Fruit fly (Drosophila melanogaster) whole organism, prepupa: Measurements from ENCODE around the gene fred.
A peak's percentile ranks its signal among the peaks of the same experiment; 100 is the strongest.

Source experiments
- Blimp-1 ChIP-seq: fragments of 200-800 bp; sonication (Bioruptor generic); optimal IDR thresholded peaks from 3 replicates; lab custom pipeline; 2017; ENCODE audit warnings: missing biosample characterization, missing genetic modification characterization, mild to moderate bottlenecking, moderate library complexity, missing genetic modification reagents
- CG10631 ChIP-seq: fragments of 200-800 bp; sonication (Bioruptor generic); optimal IDR thresholded peaks from 2 replicates; lab custom pipeline; 2016; ENCODE audit warnings: missing biosample characterization, missing genetic modification characterization
- CG10669 ChIP-seq: fragments of 200-800 bp; sonication (Bioruptor generic); optimal IDR thresholded peaks from 3 replicates; lab custom pipeline; 2018; ENCODE audit warnings: missing biosample characterization, mild to moderate bottlenecking, missing genetic modification characterization, moderate library complexity
- CG11294 ChIP-seq: fragments of 200-800 bp; sonication (Bioruptor generic); IDR thresholded peaks from 2 replicates; pipeline ENCODE4 v1.3.6; 2022; ENCODE audit warnings: missing biosample characterization, missing genetic modification characterization
- CG11762 ChIP-seq: fragments of 200-800 bp; sonication (Bioruptor generic); optimal IDR thresholded peaks from 3 replicates; lab custom pipeline; 2016; ENCODE audit warnings: missing biosample characterization, missing genetic modification characterization; ENCODE audit not compliant: insufficient read depth
- CG11902 ChIP-seq: fragments of 200-800 bp; sonication (Bioruptor generic); optimal IDR thresholded peaks from 3 replicates; lab custom pipeline; 2016; ENCODE audit warnings: missing biosample characterization, missing genetic modification characterization
- CG1621 ChIP-seq: fragments of 200-800 bp; sonication (Bioruptor generic); optimal IDR thresholded peaks from 3 replicates; lab custom pipeline; 2018; ENCODE audit warnings: missing biosample characterization, mild to moderate bottlenecking, missing genetic modification characterization
- CG16779 ChIP-seq: fragments of 200-800 bp; sonication (Bioruptor generic); optimal IDR thresholded peaks from 3 replicates; lab custom pipeline; 2017; ENCODE audit warnings: missing biosample characterization, mild to moderate bottlenecking, missing genetic modification characterization
- CG3032 ChIP-seq: fragments of 200-800 bp; optimal IDR thresholded peaks from 2 replicates; lab custom pipeline; 2019; ENCODE audit warnings: missing biosample characterization, mild to moderate bottlenecking, missing genetic modification characterization, moderate library complexity
- CG31627 ChIP-seq: fragments of 200-800 bp; sonication (Bioruptor generic); optimal IDR thresholded peaks from 3 replicates; lab custom pipeline; 2016; ENCODE audit warnings: missing biosample characterization, missing genetic modification characterization
- CG32006 ChIP-seq: fragments of 200-800 bp; sonication (Bioruptor generic); optimal IDR thresholded peaks from 3 replicates; lab custom pipeline; 2017; ENCODE audit warnings: missing biosample characterization, mild to moderate bottlenecking, missing genetic modification characterization
- CG34406 ChIP-seq: fragments of 200-800 bp; sonication (Bioruptor generic); optimal IDR thresholded peaks from 3 replicates; lab custom pipeline; 2016; ENCODE audit warnings: missing biosample characterization, missing genetic modification characterization
- CG3919 ChIP-seq: fragments of 200-800 bp; sonication (Bioruptor generic); optimal IDR thresholded peaks from 3 replicates; lab custom pipeline; 2016; ENCODE audit warnings: missing biosample characterization, missing genetic modification characterization
- CG4318 ChIP-seq: fragments of 200-800 bp; sonication (Bioruptor generic); optimal IDR thresholded peaks from 3 replicates; lab custom pipeline; 2017; ENCODE audit warnings: missing biosample characterization, mild to moderate bottlenecking, missing genetic modification characterization
- CG6163 ChIP-seq: fragments of 200-800 bp; sonication (Bioruptor generic); IDR thresholded peaks from 3 replicates; pipeline ENCODE4 v1.3.6; 2022; ENCODE audit warnings: missing biosample characterization, missing genetic modification characterization
- CG6276 ChIP-seq: fragments of 200-800 bp; sonication (Bioruptor generic); optimal IDR thresholded peaks from 2 replicates; lab custom pipeline; 2017; ENCODE audit warnings: missing biosample characterization, mild to moderate bottlenecking, missing genetic modification characterization
- CG6792 ChIP-seq: fragments of 200-800 bp; sonication (Bioruptor generic); optimal IDR thresholded peaks from 3 replicates; lab custom pipeline; 2016; ENCODE audit warnings: missing biosample characterization, missing genetic modification characterization
- CG6808 ChIP-seq: fragments of 200-800 bp; sonication (Bioruptor generic); optimal IDR thresholded peaks from 3 replicates; lab custom pipeline; 2017; ENCODE audit warnings: missing biosample characterization, missing genetic modification characterization, mild to moderate bottlenecking, moderate library complexity, missing genetic modification reagents
- CG6854 ChIP-seq: fragments of 200-800 bp; sonication (Bioruptor generic); optimal IDR thresholded peaks from 2 replicates; lab custom pipeline; 2017; ENCODE audit warnings: missing biosample characterization, mild to moderate bottlenecking, missing genetic modification characterization
- CG7368 ChIP-seq: fragments of 200-800 bp; sonication (Bioruptor generic); optimal IDR thresholded peaks from 3 replicates; lab custom pipeline; 2016; ENCODE audit warnings: missing biosample characterization, missing genetic modification characterization
- CG8119 ChIP-seq: fragments of 200-800 bp; sonication (Bioruptor generic); IDR thresholded peaks from 3 replicates; pipeline ENCODE4 v1.3.6; 2022; ENCODE audit warnings: missing biosample characterization, missing genetic modification characterization
- Eip75B ChIP-seq: fragments of 200-800 bp; sonication (Bioruptor generic); optimal IDR thresholded peaks from 3 replicates; lab custom pipeline; 2016; ENCODE audit warnings: missing biosample characterization, missing genetic modification characterization
- Eip78C ChIP-seq: fragments of 200-800 bp; sonication (Bioruptor generic); peaks from one replicate; lab custom pipeline; 2016; ENCODE audit warnings: missing biosample characterization, missing genetic modification characterization
- Eip93F ChIP-seq: fragments of 200-800 bp; sonication (Bioruptor generic); optimal IDR thresholded peaks from 2 replicates; lab custom pipeline; 2016; ENCODE audit warnings: missing biosample characterization, mild to moderate bottlenecking, missing genetic modification characterization
- Ets21C ChIP-seq: fragments of 200-800 bp; sonication (Bioruptor generic); optimal IDR thresholded peaks from 3 replicates; lab custom pipeline; 2016; ENCODE audit warnings: missing biosample characterization, missing genetic modification characterization
- Ets96B ChIP-seq: fragments of 200-800 bp; optimal IDR thresholded peaks from 2 replicates; lab custom pipeline; 2019; ENCODE audit warnings: missing biosample characterization, mild to moderate bottlenecking, missing genetic modification characterization, moderate library complexity
- Gug ChIP-seq: fragments of 200-800 bp; sonication (Bioruptor generic); IDR thresholded peaks from 2 replicates; pipeline ENCODE4 v1.3.6; 2022; ENCODE audit warnings: missing biosample characterization, missing genetic modification characterization
- Hr39 ChIP-seq: fragments of 200-800 bp; sonication (Bioruptor generic); optimal IDR thresholded peaks from 2 replicates; lab custom pipeline; 2016; ENCODE audit warnings: missing biosample characterization, missing genetic modification characterization
- Lpt ChIP-seq: fragments of 200-800 bp; sonication (Bioruptor generic); optimal IDR thresholded peaks from 3 replicates; lab custom pipeline; 2016; ENCODE audit warnings: missing biosample characterization, missing genetic modification characterization
- Met ChIP-seq: fragments of 200-800 bp; sonication (Bioruptor generic); optimal IDR thresholded peaks from 3 replicates; lab custom pipeline; 2016; ENCODE audit warnings: missing biosample characterization, missing genetic modification characterization
- OdsH ChIP-seq: fragments of 200-800 bp; sonication (Bioruptor generic); optimal IDR thresholded peaks from 3 replicates; lab custom pipeline; 2016; ENCODE audit warnings: missing biosample characterization, missing genetic modification characterization
- Smox ChIP-seq: fragments of 200-800 bp; sonication (Bioruptor generic); optimal IDR thresholded peaks from 3 replicates; lab custom pipeline; 2016; ENCODE audit warnings: missing biosample characterization, missing genetic modification characterization
- Sox102F ChIP-seq: fragments of 200-800 bp; sonication (Bioruptor generic); optimal IDR thresholded peaks from 2 replicates; lab custom pipeline; 2016; ENCODE audit warnings: missing biosample characterization, mild to moderate bottlenecking, missing genetic modification characterization
- Sox14 ChIP-seq: fragments of 200-800 bp; sonication (Bioruptor generic); optimal IDR thresholded peaks from 3 replicates; lab custom pipeline; 2016; ENCODE audit warnings: missing biosample characterization, missing genetic modification characterization
- Sox15 ChIP-seq: fragments of 200-800 bp; sonication (Bioruptor generic); optimal IDR thresholded peaks from 3 replicates; lab custom pipeline; 2016; ENCODE audit warnings: missing biosample characterization, missing genetic modification characterization
- achi ChIP-seq: fragments of 200-800 bp; sonication (Bioruptor generic); optimal IDR thresholded peaks from 3 replicates; lab custom pipeline; 2016; ENCODE audit warnings: missing biosample characterization, missing genetic modification characterization
- acj6 ChIP-seq: fragments of 200-800 bp; sonication (Bioruptor generic); optimal IDR thresholded peaks from 3 replicates; lab custom pipeline; 2016; ENCODE audit warnings: missing biosample characterization, missing genetic modification characterization
- cyc ChIP-seq: fragments of 200-800 bp; sonication (Bioruptor generic); optimal IDR thresholded peaks from 3 replicates; lab custom pipeline; 2016; ENCODE audit warnings: missing biosample characterization, missing genetic modification characterization
- dsx ChIP-seq: fragments of 200-800 bp; optimal IDR thresholded peaks from 3 replicates; lab custom pipeline; 2019; ENCODE audit warnings: missing biosample characterization, mild to moderate bottlenecking, missing genetic modification characterization, moderate library complexity; ENCODE audit not compliant: poor library complexity, severe bottlenecking
- eg ChIP-seq: fragments of 200-800 bp; sonication (Bioruptor generic); IDR thresholded peaks from 3 replicates; pipeline ENCODE4 v1.3.6; 2022; ENCODE audit warnings: missing biosample characterization, missing genetic modification characterization
- esn ChIP-seq: fragments of 200-800 bp; sonication (Bioruptor generic); optimal IDR thresholded peaks from 2 replicates; lab custom pipeline; 2016; ENCODE audit warnings: missing biosample characterization, mild to moderate bottlenecking, missing genetic modification characterization, moderate library complexity
- fd59A ChIP-seq: fragments of 200-800 bp; sonication (Bioruptor generic); optimal IDR thresholded peaks from 2 replicates; lab custom pipeline; 2017; ENCODE audit warnings: missing biosample characterization, mild to moderate bottlenecking, missing genetic modification characterization, missing genetic modification reagents
- fd85E ChIP-seq: fragments of 200-800 bp; sonication (Bioruptor generic); optimal IDR thresholded peaks from 3 replicates; lab custom pipeline; 2016; ENCODE audit warnings: missing biosample characterization, missing genetic modification characterization
- fkh ChIP-seq: fragments of 200-800 bp; sonication (Bioruptor generic); optimal IDR thresholded peaks from 3 replicates; lab custom pipeline; 2017; ENCODE audit warnings: missing biosample characterization, mild to moderate bottlenecking, missing genetic modification characterization, moderate library complexity
- lz ChIP-seq: fragments of 200-800 bp; sonication (Bioruptor generic); optimal IDR thresholded peaks from 3 replicates; lab custom pipeline; 2016; ENCODE audit warnings: missing biosample characterization, missing genetic modification characterization
- net ChIP-seq: fragments of 200-800 bp; sonication (Bioruptor generic); optimal IDR thresholded peaks from 3 replicates; lab custom pipeline; 2016; ENCODE audit warnings: missing biosample characterization, missing genetic modification characterization
- pdm3 ChIP-seq: fragments of 200-800 bp; sonication (Bioruptor generic); optimal IDR thresholded peaks from 3 replicates; lab custom pipeline; 2016; ENCODE audit warnings: missing biosample characterization, missing genetic modification characterization
- salr ChIP-seq, 2 experiments: fragments of 200-800 bp; sonication (Bioruptor generic); optimal IDR thresholded peaks; 3 replicates each; lab custom pipeline; 2016 to 2018; ENCODE audit warnings: missing biosample characterization in 2 of 2, missing genetic modification characterization in 2 of 2, mild to moderate bottlenecking in 1 of 2
- spab ChIP-seq: fragments of 200-800 bp; sonication (Bioruptor generic); optimal IDR thresholded peaks from 2 replicates; lab custom pipeline; 2017; ENCODE audit warnings: missing biosample characterization, mild to moderate bottlenecking, missing genetic modification characterization, missing genetic modification reagents
- ss ChIP-seq, 2 experiments: fragments of 200-800 bp; sonication (Bioruptor generic); optimal IDR thresholded peaks; 2 replicates in 1 of 2; 3 replicates in 1 of 2; lab custom pipeline; 2017 to 2018; ENCODE audit warnings: mild to moderate bottlenecking in 2 of 2, missing biosample characterization in 2 of 2, missing genetic modification characterization in 2 of 2, moderate library complexity in 1 of 2
- svp ChIP-seq: fragments of 200-800 bp; sonication (Bioruptor generic); peaks from one replicate; lab custom pipeline; 2016; ENCODE audit warnings: missing biosample characterization, missing genetic modification characterization
- vri ChIP-seq: fragments of 200-800 bp; sonication (Bioruptor generic); optimal IDR thresholded peaks from 3 replicates; lab custom pipeline; 2016; ENCODE audit warnings: missing biosample characterization, mild to moderate bottlenecking, missing genetic modification characterization

The fred gene

dm6 chr2L:3858118-3858517 lies 133.4 kb downstream of the fred start:
- TF ChIP-seq fkh (GFP tag; lab: Kevin White, UChicago): no peak
- TF ChIP-seq CG10631: peak; percentile 47
- TF ChIP-seq salr (GFP tag; optimal IDR thresholded peaks at IDR 0.05; lab: Kevin White, UChicago): peak in 1 of 2 experiments; percentile 50
- TF ChIP-seq net (GFP tag; lab: Kevin White, UChicago): peak; percentile 32
- TF ChIP-seq Eip75B (GFP tag; lab: Kevin White, UChicago): peak; percentile 45
- TF ChIP-seq fd85E: no peak
- TF ChIP-seq acj6 (GFP tag; lab: Kevin White, UChicago): peak; percentile 46
- TF ChIP-seq spab (GFP tag; lab: Kevin White, UChicago): no peak
- no peak for TF ChIP-seq Ets96B (tag; lab: Kevin White, UChicago)
- TF ChIP-seq CG3032 (tag; lab: Kevin White, UChicago): peak; percentile 16
- TF ChIP-seq CG8119: peak; percentile 78
- TF ChIP-seq CG11294 (GFP tag; lab: Robert Waterston, UW): no peak
- TF ChIP-seq svp (GFP tag; lab: Kevin White, UChicago): peak; percentile 76
- peak; percentile 48 for TF ChIP-seq CG3919 (GFP tag; lab: Kevin White, UChicago)
- TF ChIP-seq OdsH (GFP tag; lab: Kevin White, UChicago): peak; percentile 59
- no peak for TF ChIP-seq CG16779
- peak; percentile 71 for TF ChIP-seq CG6163 (GFP tag; lab: Robert Waterston, UW)
- TF ChIP-seq CG4318 (GFP tag; lab: Kevin White, UChicago): peak; percentile 37
- TF ChIP-seq Ets21C (GFP tag; lab: Kevin White, UChicago): peak; percentile 15
- no peak for TF ChIP-seq Blimp-1
- peak; percentile 62 for TF ChIP-seq esn (GFP tag; lab: Kevin White, UChicago)
- TF ChIP-seq Gug (GFP tag; lab: Robert Waterston, UW): 0 out of 2 replicates have a peak, but pooled peaks have one; percentile 16
- TF ChIP-seq CG11762 (GFP tag; lab: Kevin White, UChicago): no peak
- peak; percentile 28 for TF ChIP-seq cyc (GFP tag; lab: Kevin White, UChicago)
- TF ChIP-seq pdm3 (GFP tag; lab: Kevin White, UChicago): peak; percentile 50
- TF ChIP-seq dsx: no peak
- TF ChIP-seq Lpt (GFP tag; lab: Kevin White, UChicago): peak; percentile 13
- peak; percentile 38 for TF ChIP-seq CG34406
- peak; percentile 23 for TF ChIP-seq vri (GFP tag; lab: Kevin White, UChicago)
- TF ChIP-seq CG6808 (GFP tag; lab: Kevin White, UChicago): no peak
- TF ChIP-seq CG11902 (GFP tag; lab: Kevin White, UChicago): no peak
- no peak for TF ChIP-seq Sox15 (GFP tag; lab: Kevin White, UChicago)
- peak; percentile 51 for TF ChIP-seq CG6276 (GFP tag; lab: Kevin White, UChicago)
- peak; percentile 45 for TF ChIP-seq Hr39 (GFP tag; lab: Kevin White, UChicago)
- peak; percentile 72 for TF ChIP-seq CG32006 (GFP tag; lab: Kevin White, UChicago)
- peak; percentile 62 for TF ChIP-seq Met (GFP tag; lab: Kevin White, UChicago)
- TF ChIP-seq CG6854 (GFP tag; lab: Kevin White, UChicago): no peak
- peak; percentile 48 for TF ChIP-seq Smox
- TF ChIP-seq CG6792: peak; percentile 28
- no peak for TF ChIP-seq Eip93F (GFP tag; lab: Kevin White, UChicago)
- TF ChIP-seq CG31627 (GFP tag; lab: Kevin White, UChicago): peak; percentile 39
- peak; percentile 14 for TF ChIP-seq fd59A (GFP tag; lab: Kevin White, UChicago)
- no peak for TF ChIP-seq CG1621 (tag; lab: Kevin White, UChicago)
- peak; percentile 39 for TF ChIP-seq CG10669 (GFP tag; lab: Kevin White, UChicago)
- no peak for TF ChIP-seq CG7368 (GFP tag; lab: Kevin White, UChicago)
- TF ChIP-seq achi (GFP tag; lab: Kevin White, UChicago): peak; percentile 63
- no peak for TF ChIP-seq ss (GFP tag; optimal IDR thresholded peaks at IDR 0.05; lab: Kevin White, UChicago)
- peak; percentile 38 for TF ChIP-seq Sox14 (GFP tag; lab: Kevin White, UChicago)
- peak; percentile 91 for TF ChIP-seq Eip78C
- peak; percentile 48 for TF ChIP-seq Sox102F (GFP tag; lab: Kevin White, UChicago)
- peak; percentile 47 for TF ChIP-seq lz (GFP tag; lab: Kevin White, UChicago)
- peak; percentile 71 for TF ChIP-seq eg (GFP tag; lab: Robert Waterston, UW)
